Fruit fly (Drosophila melanogaster) whole organism, embryonic: ENCODE results near the gene Trxr1.

Experiments
- Atf3 ChIP-seq: fragments of 200-800 bp; sonication (Bioruptor generic); optimal IDR thresholded peaks from 3 replicates; lab custom pipeline; 2016; ENCODE audit warnings: missing biosample characterization, missing genetic modification characterization
- Awh ChIP-seq: fragments of 200-800 bp; sonication (Bioruptor generic); IDR thresholded peaks from 2 replicates; pipeline ENCODE4, ENCODE4 v1.3.6; 2022; ENCODE audit warnings: missing biosample characterization, missing genetic modification characterization
- BEAF-32 ChIP-seq: fragments of 200-800 bp; sonication (Bioruptor generic); optimal IDR thresholded peaks from 3 replicates; lab custom pipeline; 2017; ENCODE audit warnings: missing biosample characterization, missing genetic modification characterization, mild to moderate bottlenecking, moderate library complexity, missing genetic modification reagents
- CG10267 ChIP-seq: fragments of 200-800 bp; sonication (Bioruptor generic); optimal IDR thresholded peaks from 2 replicates; lab custom pipeline; 2018; ENCODE audit warnings: missing biosample characterization, mild to moderate bottlenecking, missing genetic modification characterization, moderate library complexity
- CG13287 ChIP-seq: fragments of 200-800 bp; sonication (Bioruptor generic); IDR thresholded peaks from 2 replicates; pipeline ENCODE4 v1.3.6; 2022; ENCODE audit warnings: missing biosample characterization, missing genetic modification characterization; ENCODE audit not compliant: partially characterized antibody
- CG14710 ChIP-seq: fragments of 200-800 bp; sonication (Bioruptor generic); optimal IDR thresholded peaks from 3 replicates; lab custom pipeline; 2019; ENCODE audit warnings: missing biosample characterization, mild to moderate bottlenecking, missing genetic modification characterization, moderate library complexity
- CG15514 ChIP-seq: fragments of 200-800 bp; sonication (Bioruptor generic); optimal IDR thresholded peaks from 3 replicates; lab custom pipeline; 2017; ENCODE audit warnings: missing biosample characterization, missing genetic modification characterization, mild to moderate bottlenecking, moderate library complexity, missing genetic modification reagents
- CG17359 ChIP-seq: fragments of 200-800 bp; sonication (Bioruptor generic); optimal IDR thresholded peaks from 3 replicates; lab custom pipeline; 2018; ENCODE audit warnings: missing biosample characterization, mild to moderate bottlenecking, missing genetic modification characterization, moderate library complexity
- CG18011 ChIP-seq: fragments of 200-800 bp; sonication (Bioruptor generic); optimal IDR thresholded peaks from 2 replicates; lab custom pipeline; 2017; ENCODE audit warnings: missing biosample characterization, missing genetic modification characterization, mild to moderate bottlenecking, moderate library complexity, missing genotype
- CG2116 ChIP-seq: fragments of 200-800 bp; sonication (Bioruptor generic); optimal IDR thresholded peaks from 3 replicates; lab custom pipeline; 2018; ENCODE audit warnings: missing biosample characterization, mild to moderate bottlenecking, missing genetic modification characterization
- CG30020 ChIP-seq: fragments of 200-800 bp; optimal IDR thresholded peaks from 2 replicates; lab custom pipeline; 2019; ENCODE audit warnings: missing biosample characterization, mild to moderate bottlenecking, missing genetic modification characterization, moderate library complexity
- CG4328 ChIP-seq: fragments of 200-800 bp; sonication (Bioruptor generic); optimal IDR thresholded peaks from 3 replicates; lab custom pipeline; 2017; ENCODE audit warnings: missing biosample characterization, missing genetic modification reagents, missing genetic modification characterization
- CG7372 ChIP-seq: fragments of 200-800 bp; sonication (Bioruptor generic); IDR thresholded peaks from 2 replicates; pipeline ENCODE4 v1.3.6; 2022; ENCODE audit warnings: missing biosample characterization, missing genetic modification characterization
- CG8944 ChIP-seq: fragments of 200-800 bp; sonication (Bioruptor generic); optimal IDR thresholded peaks from 3 replicates; lab custom pipeline; 2016; ENCODE audit warnings: missing biosample characterization, missing genetic modification characterization
- CG9797 ChIP-seq: fragments of 200-800 bp; sonication (Bioruptor generic); optimal IDR thresholded peaks from 3 replicates; lab custom pipeline; 2018; ENCODE audit warnings: missing biosample characterization, mild to moderate bottlenecking, missing genetic modification characterization
- CTCF ChIP-seq: fragments of 200-800 bp; sonication (Bioruptor generic); optimal IDR thresholded peaks from 2 replicates; lab custom pipeline; 2017; ENCODE audit warnings: missing biosample characterization, mild to moderate bottlenecking, missing genetic modification characterization, moderate library complexity
- Dll ChIP-seq: fragments of 200-800 bp; sonication (Bioruptor generic); IDR thresholded peaks from 4 replicates; pipeline ENCODE4 v1.3.6; 2022; ENCODE audit warnings: missing biosample characterization, missing genetic modification characterization; ENCODE audit not compliant: partially characterized antibody
- Dp ChIP-seq: fragments of 200-800 bp; sonication (Bioruptor generic); optimal IDR thresholded peaks from 2 replicates; lab custom pipeline; 2018; ENCODE audit warnings: missing biosample characterization, mild to moderate bottlenecking, missing genetic modification characterization, moderate library complexity
- Dref ChIP-seq: fragments of 200-800 bp; sonication (Bioruptor generic); IDR thresholded peaks from 2 replicates; pipeline ENCODE4 v1.3.6; 2022; ENCODE audit warnings: missing biosample characterization, missing genetic modification characterization
- Ets97D ChIP-seq: fragments of 200-800 bp; sonication (Bioruptor generic); optimal IDR thresholded peaks from 3 replicates; lab custom pipeline; 2016; ENCODE audit warnings: missing biosample characterization, missing genetic modification characterization
- HLH54F ChIP-seq: fragments of 200-800 bp; sonication (Bioruptor generic); optimal IDR thresholded peaks from 3 replicates; lab custom pipeline; 2016; ENCODE audit warnings: missing biosample characterization, missing genetic modification characterization
- Hr78 ChIP-seq, 2 experiments: fragments of 200-800 bp in 1 of 2; fragments of >200 bp in 1 of 2; sonication (Bioruptor generic) in 1 of 2; optimal IDR thresholded peaks; 2 replicates each; lab custom pipeline; 2017 to 2019; ENCODE audit warnings: missing biosample characterization in 2 of 2, missing genetic modification characterization in 2 of 2, mild to moderate bottlenecking in 1 of 2, moderate library complexity in 1 of 2
- Hsf ChIP-seq: fragments of 200-800 bp; sonication (Bioruptor generic); optimal IDR thresholded peaks from 3 replicates; lab custom pipeline; 2016; ENCODE audit warnings: missing biosample characterization, missing genetic modification characterization
- MBD-R2 ChIP-seq: fragments of 200-800 bp; sonication (Bioruptor generic); IDR thresholded peaks from 2 replicates; pipeline ENCODE4 v1.3.6; 2022; ENCODE audit warnings: missing biosample characterization, missing genetic modification characterization
- MESR4 ChIP-seq: fragments of 200-800 bp; sonication (Bioruptor generic); optimal IDR thresholded peaks from 2 replicates; lab custom pipeline; 2018; ENCODE audit warnings: missing biosample characterization, mild to moderate bottlenecking, missing genetic modification characterization, moderate library complexity
- Med ChIP-seq: fragments of 200-800 bp; sonication (Bioruptor generic); peaks from one replicate; lab custom pipeline; 2016; ENCODE audit warnings: missing biosample characterization, missing genetic modification characterization, mild to moderate bottlenecking, inconsistent platforms, moderate library complexity
- Meics ChIP-seq: fragments of 200-800 bp; sonication (Bioruptor generic); optimal IDR thresholded peaks from 2 replicates; lab custom pipeline; 2017; ENCODE audit warnings: missing biosample characterization, mild to moderate bottlenecking, missing genetic modification characterization
- Pdp1 ChIP-seq, 2 experiments: fragments of 200-800 bp; sonication (Bioruptor generic); optimal IDR thresholded peaks; 3 replicates each; lab custom pipeline; 2016; ENCODE audit warnings: missing biosample characterization in 2 of 2, missing genetic modification characterization in 2 of 2, mild to moderate bottlenecking in 1 of 2, moderate library complexity in 1 of 2
- YL-1 ChIP-seq: fragments of 200-800 bp; sonication (Bioruptor generic); optimal IDR thresholded peaks from 3 replicates; lab custom pipeline; 2017; ENCODE audit warnings: missing biosample characterization, mild to moderate bottlenecking, missing genetic modification characterization
- abd-A ChIP-seq: fragments of 200-800 bp; sonication (Bioruptor generic); optimal IDR thresholded peaks from 3 replicates; lab custom pipeline; 2019; ENCODE audit warnings: missing biosample characterization, mild to moderate bottlenecking, missing genetic modification characterization, moderate library complexity
- al ChIP-seq: fragments of 200-800 bp; sonication (Bioruptor generic); IDR thresholded peaks from 2 replicates; pipeline ENCODE4 v1.3.6; 2022; ENCODE audit warnings: missing biosample characterization, missing genetic modification characterization
- ftz-f1 ChIP-seq: fragments of 200-800 bp; sonication (Bioruptor generic); optimal IDR thresholded peaks from 2 replicates; lab custom pipeline; 2016; ENCODE audit warnings: missing biosample characterization, missing genetic modification characterization
- gfzf ChIP-seq: fragments of 200-800 bp; sonication (Bioruptor generic); optimal IDR thresholded peaks from 2 replicates; lab custom pipeline; 2016; ENCODE audit warnings: missing biosample characterization, mild to moderate bottlenecking, missing genetic modification characterization, moderate library complexity
- kah ChIP-seq: fragments of 200-800 bp; sonication (Bioruptor generic); optimal IDR thresholded peaks from 2 replicates; lab custom pipeline; 2018; ENCODE audit warnings: missing biosample characterization, mild to moderate bottlenecking, missing genetic modification characterization
- kay ChIP-seq: fragments of 200-800 bp; sonication (Bioruptor generic); optimal IDR thresholded peaks from 2 replicates; lab custom pipeline; 2016; ENCODE audit warnings: missing biosample characterization, missing genetic modification characterization
- nmo ChIP-seq: fragments of 200-800 bp; sonication (Bioruptor generic); optimal IDR thresholded peaks from 2 replicates; lab custom pipeline; 2018; ENCODE audit warnings: missing biosample characterization, mild to moderate bottlenecking, missing genetic modification characterization, moderate library complexity
- pan ChIP-seq, 4 experiments: fragments of >200 bp in 3 of 4; fragments of 200-800 bp in 1 of 4; sonication (Bioruptor generic) in 1 of 4; optimal IDR thresholded peaks in 3 of 4; IDR thresholded peaks in 1 of 4; 2 replicates each; pipeline versions ENCODE4 v1.3.6 to Lab custom; 2017 to 2022; ENCODE audit warnings: missing biosample characterization in 2 of 4, missing genetic modification characterization in 2 of 4, mixed read lengths in 1 of 4
- sna ChIP-seq: fragments of 200-800 bp; sonication (Bioruptor generic); IDR thresholded peaks from 2 replicates; pipeline ENCODE4 v1.3.6; 2022; ENCODE audit warnings: missing biosample characterization, missing genetic modification characterization; ENCODE audit not compliant: partially characterized antibody
- so ChIP-seq: fragments of 200-800 bp; sonication (Bioruptor generic); IDR thresholded peaks from 3 replicates; pipeline ENCODE4 v1.3.6; 2022; ENCODE audit warnings: missing biosample characterization, missing genetic modification characterization
- sqz ChIP-seq: fragments of 200-800 bp; sonication (Bioruptor generic); optimal IDR thresholded peaks from 3 replicates; lab custom pipeline; 2018; ENCODE audit warnings: missing biosample characterization, mild to moderate bottlenecking, missing genetic modification characterization
- stc ChIP-seq: fragments of 200-800 bp; sonication (Bioruptor generic); IDR thresholded peaks from 2 replicates; pipeline ENCODE4 v1.3.6; 2022; ENCODE audit warnings: missing biosample characterization, missing genetic modification characterization
- stwl ChIP-seq: fragments of 200-800 bp; sonication (Bioruptor generic); optimal IDR thresholded peaks from 3 replicates; lab custom pipeline; 2018; ENCODE audit warnings: missing biosample characterization, mild to moderate bottlenecking, missing genetic modification characterization, moderate library complexity
- trem ChIP-seq: fragments of 200-800 bp; optimal IDR thresholded peaks from 3 replicates; lab custom pipeline; 2019; ENCODE audit warnings: missing biosample characterization, mild to moderate bottlenecking, missing genetic modification characterization, moderate library complexity
- twi ChIP-seq: fragments of 200-800 bp; optimal IDR thresholded peaks from 2 replicates; lab custom pipeline; 2019; ENCODE audit warnings: missing biosample characterization, mild to moderate bottlenecking, missing genetic modification characterization, moderate library complexity

Gene Trxr1

DNA sequence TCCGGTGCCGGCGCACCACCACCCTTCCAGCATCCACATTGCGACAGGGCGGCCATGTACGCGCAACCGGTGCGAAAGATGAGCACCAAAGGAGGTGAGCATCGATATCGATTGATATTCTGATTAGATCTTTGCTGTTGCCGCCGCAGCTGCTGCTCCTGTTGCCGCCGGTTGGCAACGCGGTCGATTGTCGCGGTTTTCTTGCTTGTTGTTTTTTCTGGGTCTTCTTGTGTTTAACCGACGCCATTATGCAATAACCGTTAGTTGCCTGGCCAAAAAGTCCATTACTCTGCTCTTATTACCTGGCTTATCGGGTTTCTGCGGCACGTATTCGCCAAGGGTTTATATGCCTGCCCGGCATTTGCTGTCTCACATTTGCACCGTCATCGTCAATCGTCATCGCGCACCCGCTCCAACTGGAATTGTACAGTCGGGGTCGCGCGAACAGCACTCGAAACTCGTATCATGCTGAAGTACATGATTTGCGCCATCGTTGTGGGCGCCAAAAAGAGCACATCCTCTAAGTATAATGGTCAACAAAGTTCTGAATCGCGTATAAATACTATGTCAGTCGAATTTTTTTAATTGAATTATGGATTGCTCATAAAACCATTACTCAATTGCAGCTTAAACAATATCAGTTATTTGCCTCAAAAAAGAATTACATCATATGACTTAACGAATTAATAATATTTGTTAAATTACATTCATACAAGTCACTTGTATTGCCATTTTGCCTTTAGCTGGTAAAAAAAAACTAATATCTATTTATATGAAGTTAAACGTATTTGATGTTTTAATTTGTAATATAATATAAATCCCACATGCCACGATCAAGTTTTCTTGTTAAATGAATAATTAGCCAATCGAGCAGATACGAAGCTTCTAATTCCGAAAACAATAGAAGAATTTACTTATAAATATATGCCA is 1.9 kb downstream of the Trxr1 start, which contains the start of gene sni (continued):
- 0 out of 3 replicates have a peak, but pooled peaks have one; percentile 10 for TF ChIP-seq so
- no peak for TF ChIP-seq abd-A (tag; lab: Kevin White, UChicago)
- no peak for TF ChIP-seq kay (GFP tag; lab: Kevin White, UChicago)
- TF ChIP-seq Meics (GFP tag; lab: Kevin White, UChicago): peak; percentile 11
- no peak for TF ChIP-seq Hr78 (GFP tag; optimal IDR thresholded peaks at IDR 0.05; lab: Kevin White, UChicago)

DNA sequence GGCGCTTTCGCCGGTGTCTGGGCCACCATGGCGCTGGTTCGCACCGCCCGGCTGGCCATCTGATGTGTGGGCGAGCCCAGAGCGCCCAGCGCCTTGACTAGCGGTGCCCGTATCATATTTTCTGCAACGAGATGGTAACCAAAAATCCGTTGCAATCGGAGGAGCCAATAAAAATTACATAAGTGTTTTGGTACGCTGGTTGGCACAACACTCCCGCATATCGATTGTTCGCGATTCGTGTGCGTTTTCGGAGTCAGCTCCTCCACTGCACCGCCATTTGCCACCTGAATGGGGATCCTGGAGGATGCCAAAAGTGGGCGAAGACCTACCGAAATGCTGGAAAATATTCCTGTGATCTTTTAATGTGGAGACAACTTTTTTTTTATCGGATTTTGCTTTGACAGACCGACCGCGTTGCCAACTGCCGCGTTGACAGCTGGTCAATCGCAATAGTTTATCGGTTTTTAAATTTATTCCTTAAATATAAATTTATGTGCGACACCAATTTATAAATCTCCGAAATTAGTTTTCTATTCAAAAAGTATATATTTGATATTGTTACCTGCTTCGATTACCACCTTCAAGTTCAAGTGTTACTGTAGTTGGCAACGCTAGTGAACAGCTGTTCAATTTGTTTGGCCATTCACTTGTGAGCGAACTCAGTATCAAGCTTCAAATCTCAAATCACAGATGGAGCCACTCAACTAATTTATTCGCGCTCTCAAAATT is 9.1 kb downstream of the Trxr1 start, which contains the start of gene ND-75:
Gene ND-75 (minus strand): TSS at position 420 of the 729 bp plus-strand sequence.
- TF ChIP-seq pan (optimal IDR thresholded peaks at IDR 0.05; lab: Kevin White, UChicago) (no peak), pan (GFP tag; optimal IDR thresholded peaks at IDR 0.05 in 1 of 2, IDR thresholded peaks at IDR 0.05 in 1 of 2) (no peak), CG2116 (GFP tag; lab: Kevin White, UChicago) (peak; percentile 66), CTCF (GFP tag; lab: Kevin White, UChicago) (peak; percentile 93), gfzf (GFP tag; lab: Kevin White, UChicago) (peak; percentile 13), CG9797 (GFP tag; lab: Kevin White, UChicago) (peak; percentile 22), kah (GFP tag; lab: Kevin White, UChicago) (no peak), sqz (GFP tag; lab: Kevin White, UChicago) (peak; percentile 46), trem (tag; lab: Kevin White, UChicago) (peak; percentile 54), twi (tag; lab: Kevin White, UChicago) (no peak), MESR4 (GFP tag; lab: Kevin White, UChicago) (peak; percentile 69), Pdp1 (GFP tag; optimal IDR thresholded peaks at IDR 0.05; lab: Kevin White, UChicago) (peak in 1 of 2 experiments; percentile 95), MBD-R2 (GFP tag; lab: Robert Waterston, UW) (peak; percentile 43; the same call in 1 of the 2 replicates), HLH54F (GFP tag; lab: Kevin White, UChicago) (no peak), al (GFP tag; lab: Robert Waterston, UW) (no peak), CG14710 (peak; percentile 43), Ets97D (GFP tag; lab: Kevin White, UChicago) (peak; percentile 50), CG7372 (GFP tag; lab: Robert Waterston, UW) (no peak), stwl (tag; lab: Kevin White, UChicago) (peak; percentile 45), Dll (GFP tag; lab: Robert Waterston, UW) (0 out of 4 replicates have a peak, but pooled peaks have one; percentile 16), CG10267 (peak; percentile 20), nmo (GFP tag; lab: Kevin White, UChicago) (peak; percentile 9), CG13287 (peak; percentile 33), Awh (GFP tag; lab: Robert Waterston, UW) (no peak), ftz-f1 (no peak), sna (GFP tag; lab: Robert Waterston, UW) (no peak), YL-1 (GFP tag; lab: Kevin White, UChicago) (peak; percentile 56), Hsf (GFP tag; lab: Kevin White, UChicago) (no peak), CG18011 (GFP tag; lab: Kevin White, UChicago) (peak; percentile 3), CG17359 (tag; lab: Kevin White, UChicago) (no peak), BEAF-32 (GFP tag; lab: Kevin White, UChicago) (peak; percentile 42), CG4328 (GFP tag; lab: Kevin White, UChicago) (no peak), CG30020 (tag; lab: Kevin White, UChicago) (no peak), CG15514 (peak; percentile 38), stc (GFP tag; lab: Robert Waterston, UW) (no peak), CG8944 (GFP tag; lab: Kevin White, UChicago) (no peak), Med (GFP tag; lab: Kevin White, UChicago) (peak; percentile 15), Atf3 (GFP tag; lab: Kevin White, UChicago) (no peak), Dp (GFP tag; lab: Kevin White, UChicago) (peak; percentile 64), Dref (GFP tag; lab: Robert Waterston, UW) (peak; percentile 58)
